Worm (Caenorhabditis elegans) whole organism, L3 larva: ENCODE measurements around the gene F07C3.16.

Source experiments
- R02D3.7 ChIP-seq: fragments of 150-350 bp; optimal IDR thresholded peaks from 2 replicates; lab custom pipeline; 2014; ENCODE audit warnings: missing biosample characterization, missing genetic modification characterization
- ZK546.5 ChIP-seq: sonication (generic microtip); optimal IDR thresholded peaks from 2 replicates; lab custom pipeline; 2017; ENCODE audit warnings: missing biosample characterization, missing genetic modification characterization
- ama-1 ChIP-seq: fragments of 150-350 bp; optimal IDR thresholded peaks from 2 replicates; lab custom pipeline; 2018
- ceh-16 ChIP-seq: sonication (generic microtip); optimal IDR thresholded peaks from 2 replicates; lab custom pipeline; 2017; ENCODE audit warnings: missing biosample characterization, missing genetic modification characterization
- ceh-28 ChIP-seq: fragments of 150-350 bp; optimal IDR thresholded peaks from 2 replicates; lab custom pipeline; 2014; ENCODE audit warnings: missing biosample characterization, missing genetic modification reagents, missing genetic modification characterization
- ceh-82 ChIP-seq: fragments of 150-350 bp; optimal IDR thresholded peaks from 2 replicates; lab custom pipeline; 2014; ENCODE audit warnings: missing biosample characterization, missing genetic modification characterization
- ceh-9 ChIP-seq: sonication (generic microtip); optimal IDR thresholded peaks from 2 replicates; lab custom pipeline; 2018; ENCODE audit warnings: missing biosample characterization, missing genetic modification characterization
- egl-27 ChIP-seq: sonication (generic microtip); optimal IDR thresholded peaks from 4 replicates; lab custom pipeline; 2017; ENCODE audit warnings: missing biosample characterization, missing genetic modification reagents, missing genetic modification characterization
- egl-5 ChIP-seq: fragments of 150-350 bp; optimal IDR thresholded peaks from 2 replicates; lab custom pipeline; 2017; ENCODE audit warnings: missing biosample characterization, missing genetic modification reagents, missing genetic modification characterization, inconsistent platforms
- elt-1 ChIP-seq: fragments of 150-350 bp; optimal IDR thresholded peaks from 2 replicates; lab custom pipeline; 2014; ENCODE audit warnings: missing biosample characterization, missing genetic modification characterization
- elt-2 ChIP-seq: sonication (generic microtip); optimal IDR thresholded peaks from 2 replicates; lab custom pipeline; 2016; ENCODE audit warnings: missing genetic modification reagents, mild to moderate bottlenecking, missing genetic modification characterization, missing compliant biosample characterization
- elt-3 ChIP-seq, 3 experiments: fragments of 150-350 bp in 1 of 3; sonication (generic microtip) in 2 of 3; optimal IDR thresholded peaks; 2 replicates in 2 of 3; 4 replicates in 1 of 3; lab custom pipeline; 2014 to 2017; ENCODE audit warnings: missing biosample characterization in 3 of 3, missing genetic modification characterization in 3 of 3
- eor-1 ChIP-seq, 2 experiments: fragments of 150-350 bp; optimal IDR thresholded peaks; 2 replicates each; lab custom pipeline; 2014 to 2018; ENCODE audit warnings: missing biosample characterization in 2 of 2, missing genetic modification characterization in 2 of 2
- fkh-10 ChIP-seq: sonication (generic microtip); optimal IDR thresholded peaks from 2 replicates; lab custom pipeline; 2017; ENCODE audit warnings: missing biosample characterization, missing genetic modification reagents, missing genetic modification characterization
- fkh-2 ChIP-seq: fragments of 150-350 bp; optimal IDR thresholded peaks from 2 replicates; lab custom pipeline; 2014; ENCODE audit warnings: missing biosample characterization, missing genetic modification reagents, missing genetic modification characterization
- fos-1 ChIP-seq: fragments of 150-350 bp; optimal IDR thresholded peaks from 2 replicates; lab custom pipeline; 2014; ENCODE audit warnings: missing biosample characterization, missing genetic modification characterization
- hmg-11 ChIP-seq: sonication (generic microtip); optimal IDR thresholded peaks from 2 replicates; lab custom pipeline; 2016; ENCODE audit warnings: missing genetic modification characterization, missing compliant biosample characterization
- jun-1 ChIP-seq: fragments of 150-350 bp; optimal IDR thresholded peaks from 2 replicates; lab custom pipeline; 2014; ENCODE audit warnings: missing biosample characterization, missing genetic modification reagents, missing genetic modification characterization
- lin-15B ChIP-seq: fragments of 150-350 bp; optimal IDR thresholded peaks from 2 replicates; lab custom pipeline; 2014; ENCODE audit warnings: missing biosample characterization, missing genetic modification characterization
- lin-39 ChIP-seq: fragments of 150-350 bp; optimal IDR thresholded peaks from 2 replicates; lab custom pipeline; 2018; ENCODE audit warnings: missing biosample characterization, missing genetic modification reagents, missing genetic modification characterization
- lsy-12 ChIP-seq: sonication (generic microtip); optimal IDR thresholded peaks from 2 replicates; lab custom pipeline; 2016; ENCODE audit warnings: mild to moderate bottlenecking, missing genetic modification characterization, missing compliant biosample characterization
- mdl-1 ChIP-seq: fragments of 150-350 bp; optimal IDR thresholded peaks from 2 replicates; lab custom pipeline; 2014; ENCODE audit warnings: missing biosample characterization, missing genetic modification characterization
- nfya-1 ChIP-seq: sonication (generic microtip); optimal IDR thresholded peaks from 2 replicates; lab custom pipeline; 2017; ENCODE audit warnings: missing genetic modification characterization, mild to moderate bottlenecking, missing compliant biosample characterization, antibody characterized with exemption, moderate library complexity; ENCODE audit not compliant: insufficient read depth
- nhr-11 ChIP-seq: fragments of 150-350 bp; optimal IDR thresholded peaks from 2 replicates; lab custom pipeline; 2014; ENCODE audit warnings: missing biosample characterization, missing genetic modification characterization
- nhr-12 ChIP-seq: fragments of 150-350 bp; optimal IDR thresholded peaks from 2 replicates; lab custom pipeline; 2014; ENCODE audit warnings: missing biosample characterization, missing genetic modification characterization
- nhr-23 ChIP-seq: fragments of 150-350 bp; optimal IDR thresholded peaks from 2 replicates; lab custom pipeline; 2014; ENCODE audit warnings: missing biosample characterization, missing genetic modification reagents, missing genetic modification characterization
- nhr-237 ChIP-seq: fragments of 150-350 bp; optimal IDR thresholded peaks from 2 replicates; lab custom pipeline; 2014; ENCODE audit warnings: missing biosample characterization, missing genetic modification characterization
- nhr-25 ChIP-seq: sonication (generic microtip); optimal IDR thresholded peaks from 2 replicates; lab custom pipeline; 2017; ENCODE audit warnings: missing biosample characterization, missing genetic modification characterization
- nhr-43 ChIP-seq: sonication (generic microtip); optimal IDR thresholded peaks from 2 replicates; lab custom pipeline; 2016; ENCODE audit warnings: mild to moderate bottlenecking, missing genetic modification characterization, missing compliant biosample characterization; ENCODE audit not compliant: poor library complexity, severe bottlenecking
- nhr-76 ChIP-seq: fragments of 150-350 bp; sonication (generic microtip); optimal IDR thresholded peaks from 5 replicates; lab custom pipeline; 2014; ENCODE audit warnings: missing biosample characterization, missing genetic modification characterization
- nhr-77 ChIP-seq: fragments of 150-350 bp; optimal IDR thresholded peaks from 2 replicates; lab custom pipeline; 2014; ENCODE audit warnings: missing biosample characterization, missing genetic modification characterization
- pha-4 ChIP-seq: fragments of 150-350 bp; optimal IDR thresholded peaks from 2 replicates; lab custom pipeline; 2014; ENCODE audit warnings: missing biosample characterization, missing genetic modification reagents, missing genetic modification characterization
- pqm-1 ChIP-seq: fragments of 150-350 bp; optimal IDR thresholded peaks from 2 replicates; lab custom pipeline; 2017; ENCODE audit warnings: missing biosample characterization, missing genetic modification characterization, inconsistent platforms
- sea-2 ChIP-seq: fragments of 150-350 bp; sonication (generic microtip); optimal IDR thresholded peaks from 4 replicates; lab custom pipeline; 2014; ENCODE audit warnings: missing biosample characterization, missing genetic modification reagents, missing genetic modification characterization
- skn-1 ChIP-seq: fragments of 150-350 bp; optimal IDR thresholded peaks from 2 replicates; lab custom pipeline; 2014; ENCODE audit warnings: missing biosample characterization, missing genetic modification characterization
- snpc-4 ChIP-seq: fragments of 150-350 bp; optimal IDR thresholded peaks from 2 replicates; lab custom pipeline; 2014; ENCODE audit warnings: missing biosample characterization, missing genetic modification characterization
- tbx-2 ChIP-seq: sonication (generic microtip); optimal IDR thresholded peaks from 2 replicates; lab custom pipeline; 2016; ENCODE audit warnings: mild to moderate bottlenecking, missing genetic modification characterization, missing compliant biosample characterization
- unc-62 ChIP-seq: fragments of 150-350 bp; sonication (generic microtip); optimal IDR thresholded peaks from 4 replicates; lab custom pipeline; 2014; ENCODE audit warnings: missing biosample characterization, missing genetic modification reagents, missing genetic modification characterization

The F07C3.16 gene

ce11 chrV:9247416-9247815, 10.0 kb downstream of the F07C3.16 start:
- TF ChIP-seq nfya-1 (tag; lab: Kevin White, UChicago) (peak; percentile 43), hmg-11 (peak; percentile 37), mdl-1 (tag; lab: Kevin White, UChicago) (no peak), jun-1 (no peak), elt-1 (tag; lab: Kevin White, UChicago) (no peak), elt-2 (tag; lab: Kevin White, UChicago) (no peak), lin-39 (peak; percentile 56), lsy-12 (tag; lab: Kevin White, UChicago) (no peak), eor-1 (tag; optimal IDR thresholded peaks at IDR 0.05; lab: Kevin White, UChicago) (no peak), nhr-77 (no peak)

DNA sequence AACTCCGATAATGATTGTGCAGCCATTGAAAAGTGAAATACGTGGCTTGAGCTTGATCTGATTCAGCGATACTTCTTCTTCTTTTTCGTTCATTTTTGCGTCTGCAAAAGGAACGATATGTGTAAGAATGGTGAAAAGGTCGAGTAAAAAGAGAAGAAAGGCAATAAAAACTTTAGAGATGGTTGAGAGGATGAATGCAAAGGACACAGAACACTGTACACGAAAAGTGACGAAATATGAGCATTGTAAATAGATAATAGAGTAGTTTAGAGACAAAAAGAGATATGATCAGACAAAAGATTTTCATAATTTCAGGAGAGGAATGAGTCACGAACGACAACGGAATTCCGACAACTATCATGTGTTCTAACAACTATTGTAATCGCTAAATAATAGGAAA, 11.1 kb downstream of the F07C3.16 start, which contains the start of gene aat-2:
Gene aat-2, minus strand, starts transcription at position 101 of the 400 bp plus-strand sequence.
- TF ChIP-seq ceh-28 (tag; lab: Kevin White, UChicago), result no peak
- TF ChIP-seq skn-1, result no peak
- no peak for TF ChIP-seq nfya-1 (tag; lab: Kevin White, UChicago)
- TF ChIP-seq nhr-12 (tag; lab: Kevin White, UChicago), result no peak
- TF ChIP-seq, all 47 proteins: peak for 0

ce11 chrV:9243171-9243996, 14.0 kb downstream of the F07C3.16 start, which contains the start of gene glo-4:
Gene glo-4 (minus strand): TSS chrV:9243221.
- TF ChIP-seq hmg-11, result peak; percentile 60
- TF ChIP-seq lin-15B (tag; lab: Kevin White, UChicago), result peak; percentile 73
- no peak for TF ChIP-seq nhr-76 (tag; lab: Kevin White, UChicago)
- no peak for TF ChIP-seq ceh-16
- TF ChIP-seq nhr-12 (tag; lab: Kevin White, UChicago), result no peak
- TF ChIP-seq R02D3.7, result peak; percentile 11
- TF ChIP-seq fos-1, result no peak
- no peak for TF ChIP-seq ama-1 (lab: Kevin White, UChicago)
- TF ChIP-seq elt-2 (tag; lab: Kevin White, UChicago), result peak; percentile 78
- TF ChIP-seq elt-3 (tag; optimal IDR thresholded peaks at IDR 0.05; lab: Kevin White, UChicago), result no peak
- no peak for TF ChIP-seq sea-2
- peak; percentile 14 for TF ChIP-seq lin-39
- TF ChIP-seq pqm-1 (tag; lab: Kevin White, UChicago), result peak; percentile 28
- TF ChIP-seq nfya-1 (tag; lab: Kevin White, UChicago), result peak; percentile 79
- TF ChIP-seq nhr-237 (tag; lab: Kevin White, UChicago), result no peak
- peak; percentile 88 for TF ChIP-seq nhr-23 (tag; lab: Kevin White, UChicago)
- TF ChIP-seq lsy-12 (tag; lab: Kevin White, UChicago), result peak; percentile 28
- TF ChIP-seq egl-5 (tag; lab: Kevin White, UChicago), result peak; percentile 76
- no peak for TF ChIP-seq ceh-9 (tag; lab: Kevin White, UChicago)
- peak; percentile 59 for TF ChIP-seq tbx-2 (tag; lab: Kevin White, UChicago)
- TF ChIP-seq unc-62 (GFP tag; lab: Kevin White, UChicago), result no peak
- TF ChIP-seq skn-1, result no peak
- peak; percentile 85 for TF ChIP-seq fkh-10 (GFP tag; lab: Kevin White, UChicago)
- no peak for TF ChIP-seq egl-27
- no peak for TF ChIP-seq ceh-82 (tag; lab: Kevin White, UChicago)
- TF ChIP-seq jun-1, result no peak
- TF ChIP-seq fkh-2 (tag; lab: Kevin White, UChicago), result no peak
- no peak for TF ChIP-seq snpc-4 (tag; lab: Kevin White, UChicago)
- TF ChIP-seq elt-1 (tag; lab: Kevin White, UChicago), result no peak
- TF ChIP-seq nhr-77, result no peak
- no peak for TF ChIP-seq ZK546.5 (tag; lab: Kevin White, UChicago)
- no peak for TF ChIP-seq nhr-11 (tag; lab: Kevin White, UChicago)
- peak; percentile 55 for TF ChIP-seq ceh-28 (tag; lab: Kevin White, UChicago)
- TF ChIP-seq pha-4, result peak; percentile 70
- TF ChIP-seq nhr-25 (tag; lab: Kevin White, UChicago), result peak; percentile 65
- peak; percentile 51 for TF ChIP-seq nhr-43
- TF ChIP-seq, all 47 proteins: peak for 16
